Worm (Caenorhabditis elegans): ENCODE data around the gene C29E4.15.

- no peak for TF ChIP-seq ceh-43 (GFP tag; optimal IDR thresholded peaks at IDR 0.05)
- no peak for TF ChIP-seq unc-62 (GFP tag; optimal IDR thresholded peaks at IDR 0.05)
- no peak for TF ChIP-seq nhr-237 (tag; optimal IDR thresholded peaks at IDR 0.05)
- TF ChIP-seq elt-3 (tag; optimal IDR thresholded peaks at IDR 0.05) = no peak
- TF ChIP-seq snpc-4 (tag; optimal IDR thresholded peaks at IDR 0.05) = no peak
- no peak for TF ChIP-seq blmp-1 (tag; optimal IDR thresholded peaks at IDR 0.05)
- no peak for TF ChIP-seq sptf-1 (tag; optimal IDR thresholded peaks at IDR 0.05)
- no peak for TF ChIP-seq elt-1 (tag; optimal IDR thresholded peaks at IDR 0.05; ENCODE audit: borderline replicate concordance, insufficient read depth)
- no peak for TF ChIP-seq pha-4 (tag; optimal IDR thresholded peaks at IDR 0.05)
- TF ChIP-seq nhr-12 (tag; optimal IDR thresholded peaks at IDR 0.05) = no peak
- no peak for TF ChIP-seq mep-1 (tag; optimal IDR thresholded peaks at IDR 0.05)
- TF ChIP-seq lsy-2 (tag; optimal IDR thresholded peaks at IDR 0.05) = no peak
- TF ChIP-seq nhr-28 (tag; optimal IDR thresholded peaks at IDR 0.05) = no peak
Measured at ce11 chrIII:7903427-7903826, 49.0 kb upstream of the C29E4.15 start.

All from whole organism, mixed stage, embryonic.